Worm (Caenorhabditis elegans) whole organism, L1 larva: Measurements from ENCODE around the gene swt-2.

Experiments
- blmp-1 ChIP-seq: fragments of 150-350 bp; optimal IDR thresholded peaks from 2 replicates; lab custom pipeline; 2014; ENCODE audit warnings: missing biosample characterization, missing genetic modification characterization
- elt-3 ChIP-seq, 6 experiments: fragments of 150-350 bp in 1 of 6; sonication (generic microtip); optimal IDR thresholded peaks; 2 replicates each; lab custom pipeline; 2017 to 2018; ENCODE audit warnings: missing biosample characterization in 6 of 6, missing genetic modification characterization in 6 of 6, inconsistent platforms in 1 of 6
- grh-1 ChIP-seq: fragments of 200-800 bp; sonication (Bioruptor generic); IDR thresholded peaks from 2 replicates; pipeline ENCODE4 v1.3.6; 2022; ENCODE audit warnings: missing genetic modification reagents, missing genetic modification characterization, missing compliant biosample characterization
- nhr-11 ChIP-seq: fragments of 150-350 bp; optimal IDR thresholded peaks from 2 replicates; lab custom pipeline; 2014; ENCODE audit warnings: missing biosample characterization, missing genetic modification characterization
- nhr-12 ChIP-seq: sonication (generic microtip); optimal IDR thresholded peaks from 2 replicates; lab custom pipeline; 2017; ENCODE audit warnings: missing biosample characterization, missing genetic modification characterization
- nhr-237 ChIP-seq: fragments of 150-350 bp; optimal IDR thresholded peaks from 2 replicates; lab custom pipeline; 2014; ENCODE audit warnings: missing biosample characterization, missing genetic modification characterization
- pag-3 ChIP-seq: sonication (generic microtip); optimal IDR thresholded peaks from 2 replicates; lab custom pipeline; 2017; ENCODE audit warnings: missing genetic modification characterization, mild to moderate bottlenecking, missing compliant biosample characterization, antibody characterized with exemption, borderline replicate concordance; ENCODE audit not compliant: insufficient read depth
- sup-37 ChIP-seq: fragments of 200-800 bp; sonication (Bioruptor generic); optimal IDR thresholded peaks from 2 replicates; lab custom pipeline; 2018; ENCODE audit warnings: mild to moderate bottlenecking, missing genetic modification characterization, missing compliant biosample characterization

DNA sequence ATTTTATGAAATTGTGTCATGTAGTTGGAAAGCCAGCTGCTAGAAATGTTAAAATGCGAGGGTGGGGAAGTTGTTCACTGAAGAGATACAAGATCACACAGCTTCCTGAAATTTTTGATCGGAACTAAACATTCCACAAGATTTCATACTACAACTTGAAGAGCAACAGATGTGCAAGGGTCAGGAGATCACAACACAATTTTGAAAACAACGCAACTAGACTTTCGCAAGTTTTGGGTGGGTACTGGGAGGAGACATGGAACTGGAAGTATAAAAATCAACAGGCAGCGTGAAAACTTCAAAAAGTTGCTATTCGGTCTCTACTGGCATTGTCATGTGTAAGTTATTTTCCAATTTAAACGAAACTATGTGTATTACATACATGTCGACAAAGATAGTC, 21.9 kb downstream of the swt-2 start, which contains the start of gene F19F10.3:
- TF ChIP-seq nhr-12 (tag; lab: Kevin White, UChicago), result no peak
- TF ChIP-seq nhr-237 (tag; lab: Kevin White, UChicago), result no peak
- TF ChIP-seq grh-1 (GFP tag; lab: Robert Waterston, UW), result no peak
- TF ChIP-seq pag-3 (tag; lab: Kevin White, UChicago), result no peak
- TF ChIP-seq nhr-11, result no peak
- TF ChIP-seq blmp-1 (tag; lab: Kevin White, UChicago), result no peak
- no peak for TF ChIP-seq sup-37
- no peak for TF ChIP-seq elt-3 (tag; optimal IDR thresholded peaks at IDR 0.05; lab: Kevin White, UChicago)
